Fruit fly (Drosophila melanogaster) whole organism, embryonic: Measurements from ENCODE around the gene CG2691.

Source experiments
- Bdp1 ChIP-seq: fragments of 200-800 bp; sonication (Bioruptor generic); optimal IDR thresholded peaks from 3 replicates; lab custom pipeline; 2016; ENCODE audit warnings: missing biosample characterization, missing genetic modification characterization
- CG6854 ChIP-seq: fragments of 200-800 bp; sonication (Bioruptor generic); optimal IDR thresholded peaks from 3 replicates; lab custom pipeline; 2017; ENCODE audit warnings: missing biosample characterization, mild to moderate bottlenecking, missing genetic modification characterization
- Dad ChIP-seq: fragments of 200-800 bp; sonication (Bioruptor generic); optimal IDR thresholded peaks from 3 replicates; lab custom pipeline; 2016; ENCODE audit warnings: missing biosample characterization, missing genetic modification characterization
- Dip2 ChIP-seq: fragments of 200-800 bp; sonication (Bioruptor generic); IDR thresholded peaks from 2 replicates; pipeline ENCODE4 v1.3.6; 2022; ENCODE audit warnings: missing biosample characterization, missing genetic modification characterization
- Hr3 ChIP-seq: fragments of 200-800 bp; sonication (Bioruptor generic); optimal IDR thresholded peaks from 3 replicates; lab custom pipeline; 2016; ENCODE audit warnings: missing biosample characterization, missing genetic modification characterization
- TFAM ChIP-seq: fragments of 200-800 bp; sonication (Bioruptor generic); optimal IDR thresholded peaks from 2 replicates; lab custom pipeline; 2017; ENCODE audit warnings: missing biosample characterization, missing genetic modification characterization, inconsistent platforms
- ems ChIP-seq: fragments of 200-800 bp; sonication (Bioruptor generic); optimal IDR thresholded peaks from 3 replicates; lab custom pipeline; 2016; ENCODE audit warnings: missing biosample characterization, missing genetic modification characterization
- fu2 ChIP-seq: fragments of 200-800 bp; sonication (Bioruptor generic); optimal IDR thresholded peaks from 2 replicates; lab custom pipeline; 2016; ENCODE audit warnings: missing biosample characterization, missing genetic modification characterization
- gsb ChIP-seq: fragments of 200-800 bp; sonication (Bioruptor generic); IDR thresholded peaks from 2 replicates; pipeline ENCODE4 v1.3.6; 2022; ENCODE audit warnings: missing biosample characterization, missing genetic modification characterization
- lab ChIP-seq: fragments of 200-800 bp; sonication (Bioruptor generic); optimal IDR thresholded peaks from 3 replicates; lab custom pipeline; 2017; ENCODE audit warnings: missing biosample characterization, missing genetic modification characterization, mild to moderate bottlenecking, moderate library complexity, missing genetic modification reagents

DNA sequence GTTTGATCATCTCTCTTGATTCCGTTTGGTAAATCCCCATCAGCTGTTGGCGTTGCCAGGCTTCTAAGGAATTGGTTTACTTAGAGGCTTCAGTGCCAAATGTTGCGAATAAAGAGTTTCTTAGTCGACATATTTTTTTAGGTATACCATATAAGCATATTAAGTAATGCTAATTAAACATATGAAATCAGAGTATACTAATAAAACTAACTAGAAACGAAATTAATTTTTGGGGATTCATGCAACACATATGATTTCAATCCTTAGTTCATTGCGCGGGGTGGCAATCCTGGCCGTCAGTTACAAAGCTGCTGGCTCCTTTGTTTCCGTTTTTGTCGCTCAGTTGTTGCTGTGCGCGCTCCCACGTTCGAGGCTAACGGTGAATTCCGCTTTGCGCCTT, 45.2 kb upstream of the CG2691 start, which contains the start of gene CG15760:
- TF ChIP-seq Dad (GFP tag; lab: Kevin White, UChicago) (no peak), TFAM (GFP tag; lab: Kevin White, UChicago) (no peak), Bdp1 (GFP tag; lab: Kevin White, UChicago) (no peak), lab (no peak), gsb (GFP tag; lab: Robert Waterston, UW) (no peak), fu2 (GFP tag; lab: Kevin White, UChicago) (no peak), Hr3 (GFP tag; lab: Kevin White, UChicago) (no peak), ems (no peak), CG6854 (GFP tag; lab: Kevin White, UChicago) (no peak), Dip2 (no peak)
